Fruit fly (Drosophila melanogaster) whole organism, embryonic: Measurements from ENCODE around the gene Papss.

Experiments used
- Asciz ChIP-seq: fragments of 200-800 bp; sonication (Bioruptor generic); optimal IDR thresholded peaks from 2 replicates; lab custom pipeline; 2017; ENCODE audit warnings: missing biosample characterization, mild to moderate bottlenecking, missing genetic modification characterization, missing genetic modification reagents
- Atf-2 ChIP-seq: fragments of 200-800 bp; sonication (Bioruptor generic); optimal IDR thresholded peaks from 2 replicates; lab custom pipeline; 2016; ENCODE audit warnings: missing biosample characterization, missing genetic modification characterization
- Atf6 ChIP-seq: fragments of 200-800 bp; sonication (Bioruptor generic); IDR thresholded peaks from 2 replicates; pipeline ENCODE4 v1.3.6; 2022; ENCODE audit warnings: missing biosample characterization, missing genetic modification characterization
- B-H2 ChIP-seq: fragments of 200-800 bp; sonication (Bioruptor generic); optimal IDR thresholded peaks from 2 replicates; lab custom pipeline; 2018; ENCODE audit warnings: missing biosample characterization, mild to moderate bottlenecking, missing genetic modification characterization
- BEAF-32 ChIP-seq: fragments of 200-800 bp; sonication (Bioruptor generic); optimal IDR thresholded peaks from 3 replicates; lab custom pipeline; 2017; ENCODE audit warnings: missing biosample characterization, missing genetic modification characterization, mild to moderate bottlenecking, moderate library complexity, missing genetic modification reagents
- CG10543 ChIP-seq: fragments of 200-800 bp; sonication (Bioruptor generic); optimal IDR thresholded peaks from 3 replicates; lab custom pipeline; 2017; ENCODE audit warnings: missing biosample characterization, mild to moderate bottlenecking, missing genetic modification characterization, moderate library complexity
- CG10979 ChIP-seq: fragments of 200-800 bp; sonication (Bioruptor generic); optimal IDR thresholded peaks from 2 replicates; lab custom pipeline; 2018; ENCODE audit warnings: missing biosample characterization, mild to moderate bottlenecking, missing genetic modification characterization, moderate library complexity
- CG12391 ChIP-seq: fragments of 200-800 bp; sonication (Bioruptor generic); optimal IDR thresholded peaks from 3 replicates; lab custom pipeline; 2018; ENCODE audit warnings: missing biosample characterization, mild to moderate bottlenecking, missing genetic modification characterization, moderate library complexity
- CG12769 ChIP-seq: fragments of 200-800 bp; sonication (Bioruptor generic); optimal IDR thresholded peaks from 2 replicates; lab custom pipeline; 2019; ENCODE audit warnings: missing biosample characterization, mild to moderate bottlenecking, missing genetic modification characterization, moderate library complexity
- CG15514 ChIP-seq: fragments of 200-800 bp; sonication (Bioruptor generic); optimal IDR thresholded peaks from 3 replicates; lab custom pipeline; 2017; ENCODE audit warnings: missing biosample characterization, missing genetic modification characterization, mild to moderate bottlenecking, moderate library complexity, missing genetic modification reagents
- CG15601 ChIP-seq: fragments of 200-800 bp; sonication (Bioruptor generic); optimal IDR thresholded peaks from 3 replicates; lab custom pipeline; 2019; ENCODE audit warnings: missing biosample characterization, mild to moderate bottlenecking, missing genetic modification characterization, moderate library complexity
- CG18262 ChIP-seq: fragments of 200-800 bp; optimal IDR thresholded peaks from 3 replicates; lab custom pipeline; 2019; ENCODE audit warnings: missing biosample characterization, mild to moderate bottlenecking, missing genetic modification characterization, moderate library complexity
- CG2116 ChIP-seq: fragments of 200-800 bp; sonication (Bioruptor generic); optimal IDR thresholded peaks from 3 replicates; lab custom pipeline; 2018; ENCODE audit warnings: missing biosample characterization, mild to moderate bottlenecking, missing genetic modification characterization
- CG2129 ChIP-seq: fragments of 200-800 bp; sonication (Bioruptor generic); IDR thresholded peaks from 2 replicates; pipeline ENCODE4 v1.3.6; 2022; ENCODE audit warnings: missing biosample characterization, missing genetic modification characterization; ENCODE audit not compliant: partially characterized antibody
- CG2712 ChIP-seq: fragments of 200-800 bp; optimal IDR thresholded peaks from 3 replicates; lab custom pipeline; 2019; ENCODE audit warnings: missing biosample characterization, mild to moderate bottlenecking, missing genetic modification characterization, moderate library complexity
- CG30020 ChIP-seq: fragments of 200-800 bp; optimal IDR thresholded peaks from 2 replicates; lab custom pipeline; 2019; ENCODE audit warnings: missing biosample characterization, mild to moderate bottlenecking, missing genetic modification characterization, moderate library complexity
- CG3995 ChIP-seq: fragments of 200-800 bp; sonication (Bioruptor generic); optimal IDR thresholded peaks from 3 replicates; lab custom pipeline; 2016; ENCODE audit warnings: missing biosample characterization, missing genetic modification characterization
- CG5245 ChIP-seq: fragments of 200-800 bp; sonication (Bioruptor generic); optimal IDR thresholded peaks from 3 replicates; lab custom pipeline; 2016; ENCODE audit warnings: missing biosample characterization, missing genetic modification characterization
- CG6272 ChIP-seq: fragments of 200-800 bp; sonication (Bioruptor generic); IDR thresholded peaks from 2 replicates; pipeline ENCODE4 v1.3.6; 2022; ENCODE audit warnings: missing biosample characterization, missing genetic modification characterization
- CG6813 ChIP-seq: fragments of 200-800 bp; sonication (Bioruptor generic); optimal IDR thresholded peaks from 2 replicates; lab custom pipeline; 2017; ENCODE audit warnings: missing biosample characterization, missing genetic modification characterization, mild to moderate bottlenecking, moderate library complexity, missing genetic modification reagents
- CG6854 ChIP-seq: fragments of 200-800 bp; sonication (Bioruptor generic); optimal IDR thresholded peaks from 3 replicates; lab custom pipeline; 2017; ENCODE audit warnings: missing biosample characterization, mild to moderate bottlenecking, missing genetic modification characterization
- CG7271 ChIP-seq: fragments of 200-800 bp; sonication (Bioruptor generic); optimal IDR thresholded peaks from 2 replicates; lab custom pipeline; 2018; ENCODE audit warnings: missing biosample characterization, mild to moderate bottlenecking, missing genetic modification characterization, moderate library complexity
- CG7987 ChIP-seq: fragments of 200-800 bp; sonication (Bioruptor generic); optimal IDR thresholded peaks from 2 replicates; lab custom pipeline; 2018; ENCODE audit warnings: missing biosample characterization, mild to moderate bottlenecking, missing genetic modification characterization, moderate library complexity
- CG8290 ChIP-seq, 3 experiments: fragments of 200-800 bp; sonication (Bioruptor generic); optimal IDR thresholded peaks; 2 replicates each; lab custom pipeline; 2016 to 2019; ENCODE audit warnings: missing biosample characterization in 3 of 3, missing genetic modification characterization in 3 of 3, mild to moderate bottlenecking in 2 of 3, moderate library complexity in 1 of 3
- Fer1 ChIP-seq: fragments of 200-800 bp; sonication (Bioruptor generic); optimal IDR thresholded peaks from 2 replicates; lab custom pipeline; 2017; ENCODE audit warnings: missing biosample characterization, mild to moderate bottlenecking, missing genetic modification characterization
- H2.0 ChIP-seq: fragments of 200-800 bp; sonication (Bioruptor generic); IDR thresholded peaks from 2 replicates; pipeline ENCODE4 v1.3.6; 2022; ENCODE audit warnings: missing biosample characterization, missing genetic modification characterization
- Hand ChIP-seq: fragments of 200-800 bp; sonication (Bioruptor generic); optimal IDR thresholded peaks from 2 replicates; lab custom pipeline; 2017; ENCODE audit warnings: mild to moderate bottlenecking, missing biosample characterization, missing genetic modification reagents, missing genetic modification characterization
- Jarid2 ChIP-seq: fragments of 200-800 bp; sonication (Bioruptor generic); optimal IDR thresholded peaks from 3 replicates; lab custom pipeline; 2017; ENCODE audit warnings: mild to moderate bottlenecking, missing biosample characterization, missing genetic modification reagents, missing genetic modification characterization
- Kr ChIP-seq: fragments of 200-800 bp; sonication (Bioruptor generic); optimal IDR thresholded peaks from 2 replicates; lab custom pipeline; 2017; ENCODE audit warnings: missing biosample characterization, mild to moderate bottlenecking, missing genetic modification characterization
- Max ChIP-seq: fragments of 200-800 bp; sonication (Bioruptor generic); optimal IDR thresholded peaks from 2 replicates; lab custom pipeline; 2016; ENCODE audit warnings: missing biosample characterization, mild to moderate bottlenecking, missing genetic modification characterization
- Nf-YA ChIP-seq: fragments of 200-800 bp; sonication (Bioruptor generic); IDR thresholded peaks from 2 replicates; pipeline ENCODE4 v1.3.6; 2022; ENCODE audit warnings: missing biosample characterization, missing genetic modification characterization
- Opbp ChIP-seq: fragments of 200-800 bp; sonication (Bioruptor generic); IDR thresholded peaks from 3 replicates; pipeline ENCODE4 v1.3.6; 2022; ENCODE audit warnings: missing biosample characterization, missing genetic modification characterization; ENCODE audit not compliant: partially characterized antibody
- Pdp1 ChIP-seq, 2 experiments: fragments of 200-800 bp; sonication (Bioruptor generic); optimal IDR thresholded peaks; 3 replicates each; lab custom pipeline; 2016; ENCODE audit warnings: missing biosample characterization in 2 of 2, missing genetic modification characterization in 2 of 2, mild to moderate bottlenecking in 1 of 2, moderate library complexity in 1 of 2
- Ptx1 ChIP-seq: fragments of 200-800 bp; sonication (Bioruptor generic); IDR thresholded peaks from 2 replicates; pipeline ENCODE4 v1.3.6; 2022; ENCODE audit warnings: missing biosample characterization, missing genetic modification characterization
- Rfx ChIP-seq: fragments of 200-800 bp; sonication (Bioruptor generic); IDR thresholded peaks from 2 replicates; pipeline ENCODE4 v1.3.6; 2022; ENCODE audit warnings: missing biosample characterization, missing genetic modification characterization
- Stat92E ChIP-seq, 3 experiments: fragments of >200 bp in 2 of 3; fragments of 200-800 bp in 1 of 3; sonication (Bioruptor generic) in 1 of 3; optimal IDR thresholded peaks; 2 replicates each; lab custom pipeline; 2017 to 2019; ENCODE audit warnings: missing biosample characterization in 3 of 3, missing genetic modification characterization in 3 of 3, mild to moderate bottlenecking in 1 of 3, moderate library complexity in 1 of 3
- Xrp1 ChIP-seq: fragments of 200-800 bp; sonication (Bioruptor generic); IDR thresholded peaks from 2 replicates; pipeline ENCODE4 v1.3.6; 2022; ENCODE audit warnings: missing biosample characterization, missing genetic modification characterization
- chinmo ChIP-seq: fragments of 200-800 bp; sonication (Bioruptor generic); IDR thresholded peaks from 4 replicates; pipeline ENCODE4 v1.3.6; 2022; ENCODE audit warnings: missing biosample characterization, missing genetic modification characterization; ENCODE audit not compliant: partially characterized antibody
- ci ChIP-seq: fragments of 200-800 bp; sonication (Bioruptor generic); IDR thresholded peaks from 3 replicates; pipeline ENCODE4 v1.3.6; 2022; ENCODE audit warnings: missing biosample characterization, missing genetic modification characterization
- dm ChIP-seq: fragments of 200-800 bp; sonication (Bioruptor generic); optimal IDR thresholded peaks from 3 replicates; lab custom pipeline; 2016; ENCODE audit warnings: missing biosample characterization, missing genetic modification characterization
- dpn ChIP-seq, 2 experiments: fragments of 200-800 bp; sonication (Bioruptor generic); optimal IDR thresholded peaks; 3 replicates each; lab custom pipeline; 2016; ENCODE audit warnings: missing biosample characterization in 2 of 2, missing genetic modification characterization in 2 of 2
- fd64A ChIP-seq: fragments of 200-800 bp; sonication (Bioruptor generic); optimal IDR thresholded peaks from 3 replicates; lab custom pipeline; 2018; ENCODE audit warnings: missing biosample characterization, mild to moderate bottlenecking, missing genetic modification characterization
- gfzf ChIP-seq: fragments of 200-800 bp; sonication (Bioruptor generic); optimal IDR thresholded peaks from 2 replicates; lab custom pipeline; 2016; ENCODE audit warnings: missing biosample characterization, mild to moderate bottlenecking, missing genetic modification characterization, moderate library complexity
- grau ChIP-seq: fragments of 200-800 bp; optimal IDR thresholded peaks from 3 replicates; lab custom pipeline; 2019; ENCODE audit warnings: missing biosample characterization, mild to moderate bottlenecking, missing genetic modification characterization, moderate library complexity
- insv ChIP-seq, 2 experiments: fragments of 200-800 bp; sonication (Bioruptor generic); optimal IDR thresholded peaks; 3 replicates each; lab custom pipeline; 2016 to 2018; ENCODE audit warnings: missing biosample characterization in 2 of 2, missing genetic modification characterization in 2 of 2
- mld ChIP-seq: fragments of 200-800 bp; sonication (Bioruptor generic); IDR thresholded peaks from 3 replicates; pipeline ENCODE4 v1.3.6; 2022; ENCODE audit warnings: missing biosample characterization, missing genetic modification characterization; ENCODE audit not compliant: partially characterized antibody
- onecut ChIP-seq: fragments of 200-800 bp; sonication (Bioruptor generic); IDR thresholded peaks from 2 replicates; pipeline ENCODE4 v1.3.6; 2022; ENCODE audit warnings: missing biosample characterization, missing genetic modification characterization
- pfk ChIP-seq: fragments of 200-800 bp; sonication (Bioruptor generic); optimal IDR thresholded peaks from 2 replicates; lab custom pipeline; 2018; ENCODE audit warnings: missing biosample characterization, mild to moderate bottlenecking, missing genetic modification characterization, moderate library complexity

The Papss gene

dm6 chr3L:19861215-19861614, 16.1 kb downstream of the Papss start (continued):
- TF ChIP-seq Atf-2 (no peak), CG6272 (GFP tag; lab: Robert Waterston, UW) (no peak), CG2712 (tag; lab: Kevin White, UChicago) (peak; percentile 34), CG5245 (no peak), insv (GFP tag; optimal IDR thresholded peaks at IDR 0.05; lab: Kevin White, UChicago) (peak in 1 of 2 experiments; percentile 44), CG7987 (peak; percentile 42), Jarid2 (GFP tag; lab: Kevin White, UChicago) (peak; percentile 62), CG15514 (GFP tag; lab: Kevin White, UChicago) (peak; percentile 77), H2.0 (GFP tag; lab: Robert Waterston, UW) (no peak), CG2116 (GFP tag; lab: Kevin White, UChicago) (peak; percentile 94), CG12769 (tag; lab: Kevin White, UChicago) (peak; percentile 42), CG12391 (peak; percentile 10), Hand (peak; percentile 47), Opbp (GFP tag; lab: Robert Waterston, UW) (peak; percentile 52; the same call in 1 of the 3 replicates), dpn (GFP tag; optimal IDR thresholded peaks at IDR 0.05; lab: Kevin White, UChicago) (peak in 1 of 2 experiments; percentile 16), grau (tag; lab: Kevin White, UChicago) (peak; percentile 9), Ptx1 (GFP tag; lab: Robert Waterston, UW) (no peak), CG30020 (tag; lab: Kevin White, UChicago) (peak; percentile 4), Atf6 (GFP tag; lab: Robert Waterston, UW) (0 out of 2 replicates have a peak, but pooled peaks have one; percentile 28), ci (GFP tag; lab: Robert Waterston, UW) (peak; percentile 66), Asciz (no peak), Rfx (GFP tag; lab: Robert Waterston, UW) (peak; percentile 57; the same call in 1 of the 2 replicates), BEAF-32 (GFP tag; lab: Kevin White, UChicago) (peak; percentile 39), onecut (GFP tag; lab: Robert Waterston, UW) (peak; percentile 52; the same call in 1 of the 2 replicates), CG6813 (GFP tag; lab: Kevin White, UChicago) (no peak), CG10979 (tag; lab: Kevin White, UChicago) (peak; percentile 28), Kr (GFP tag; lab: Kevin White, UChicago) (no peak), B-H2 (peak; percentile 68), Stat92E (GFP tag; optimal IDR thresholded peaks at IDR 0.05; lab: Kevin White, UChicago) (peak in 1 of 3 experiments; percentile 98), mld (GFP tag; lab: Robert Waterston, UW) (no peak), gfzf (GFP tag; lab: Kevin White, UChicago) (peak; percentile 51), chinmo (peak; percentile 75; the same call in 2 of the 4 replicates), Nf-YA (GFP tag; lab: Robert Waterston, UW) (peak; percentile 37; the same call in 1 of the 2 replicates), pfk (GFP tag; lab: Kevin White, UChicago) (peak; percentile 35), CG2129 (GFP tag; lab: Robert Waterston, UW) (no peak), CG10543 (peak; percentile 31), CG15601 (tag; lab: Kevin White, UChicago) (peak; percentile 37), dm (GFP tag; lab: Kevin White, UChicago) (peak; percentile 94), CG18262 (tag; lab: Kevin White, UChicago) (peak; percentile 7), Pdp1 (GFP tag; optimal IDR thresholded peaks at IDR 0.05; lab: Kevin White, UChicago) (peak in 1 of 2 experiments; percentile 40), CG8290 (GFP tag; optimal IDR thresholded peaks at IDR 0.05; lab: Kevin White, UChicago) (peak; percentile 13), CG8290 (tag; optimal IDR thresholded peaks at IDR 0.05; lab: Kevin White, UChicago) (no peak), Max (peak; percentile 48), Xrp1 (GFP tag; lab: Robert Waterston, UW) (peak; percentile 53), fd64A (GFP tag; lab: Kevin White, UChicago) (no peak), CG6854 (GFP tag; lab: Kevin White, UChicago) (peak; percentile 21), CG3995 (peak; percentile 74), CG7271 (tag; lab: Kevin White, UChicago) (no peak), Fer1 (GFP tag; lab: Kevin White, UChicago) (peak; percentile 38)
